Fruit fly (Drosophila melanogaster) whole organism: Measurements from ENCODE around the gene GABA-B-R2.
A peak's percentile ranks its signal among the peaks of the same experiment; 100 is the strongest.

Experiments used
- CG8478 ChIP-seq: fragments of >200 bp; optimal IDR thresholded peaks from 2 replicates; lab custom pipeline; 2018; ENCODE audit warnings: inconsistent platforms
- Dll ChIP-seq: fragments of >200 bp; optimal IDR thresholded peaks from 2 replicates; lab custom pipeline; 2017
- EcR ChIP-seq, 2 experiments: fragments of >200 bp; optimal IDR thresholded peaks; 2 replicates each; lab custom pipeline; 2017; ENCODE audit warnings: missing biosample characterization in 2 of 2, missing genetic modification characterization in 2 of 2, missing genetic modification reagents in 2 of 2
- pan ChIP-seq: fragments of >200 bp; optimal IDR thresholded peaks from 2 replicates; lab custom pipeline; 2017
- psq ChIP-seq: fragments of >200 bp; optimal IDR thresholded peaks from 2 replicates; lab custom pipeline; 2017
- usp ChIP-seq: fragments of >200 bp; optimal IDR thresholded peaks from 2 replicates; lab custom pipeline; 2017; ENCODE audit warnings: missing biosample characterization, missing genetic modification characterization, mixed read lengths

Gene GABA-B-R2

dm6 chr3R:21790392-21790791 is 14.8 kb upstream of the GABA-B-R2 start:
- no peak for TF ChIP-seq Dll (lab: Kevin White, UChicago)
- no peak for TF ChIP-seq usp (GFP tag; lab: Kevin White, UChicago)
- TF ChIP-seq pan = no peak
- no peak for TF ChIP-seq psq (lab: Kevin White, UChicago)
- TF ChIP-seq EcR (GFP tag; optimal IDR thresholded peaks at IDR 0.05; lab: Kevin White, UChicago) = no peak
- TF ChIP-seq CG8478 = no peak

- TF ChIP-seq EcR (GFP tag; optimal IDR thresholded peaks at IDR 0.05; lab: Kevin White, UChicago) = peak; percentile 32 to 93
- TF ChIP-seq Dll (lab: Kevin White, UChicago) = peak; percentile 14
- no peak for TF ChIP-seq psq (lab: Kevin White, UChicago)
Observed at dm6 chr3R:21782295-21782922, 6.8 kb upstream of the GABA-B-R2 start, which contains the start of gene tsl. TSS of gene tsl (minus strand) at chr3R:21782536.

- no peak for TF ChIP-seq EcR (GFP tag; optimal IDR thresholded peaks at IDR 0.05; lab: Kevin White, UChicago)
- no peak for TF ChIP-seq pan
- TF ChIP-seq psq (lab: Kevin White, UChicago) = no peak
- TF ChIP-seq Dll (lab: Kevin White, UChicago) = no peak
- no peak for TF ChIP-seq CG8478
- TF ChIP-seq usp (GFP tag; lab: Kevin White, UChicago) = no peak
Observed at dm6 chr3R:21781448-21781847, 5.8 kb upstream of the GABA-B-R2 start.

- no peak for TF ChIP-seq CG8478
- TF ChIP-seq pan = no peak
- no peak for TF ChIP-seq psq (lab: Kevin White, UChicago)
- no peak for TF ChIP-seq EcR (GFP tag; optimal IDR thresholded peaks at IDR 0.05; lab: Kevin White, UChicago)
- no peak for TF ChIP-seq Dll (lab: Kevin White, UChicago)
- no peak for TF ChIP-seq usp (GFP tag; lab: Kevin White, UChicago)
Observed at dm6 chr3R:21780086-21780485, 4.4 kb upstream of the GABA-B-R2 start.

- TF ChIP-seq psq (lab: Kevin White, UChicago) = no peak
- TF ChIP-seq usp (GFP tag; lab: Kevin White, UChicago) = no peak
- TF ChIP-seq pan = no peak
- no peak for TF ChIP-seq EcR (GFP tag; optimal IDR thresholded peaks at IDR 0.05; lab: Kevin White, UChicago)
- TF ChIP-seq CG8478 = no peak
- no peak for TF ChIP-seq Dll (lab: Kevin White, UChicago)
Observed at dm6 chr3R:21777660-21778059, 2.0 kb upstream of the GABA-B-R2 start, which contains the start of gene Polr1H. TSS of gene Polr1H (minus strand) at chr3R:21777847.

dm6 chr3R:21769218-21769617 is 6.4 kb downstream of the GABA-B-R2 start, which contains the start of gene Burs:
TSS of gene Burs (plus strand) at chr3R:21769518.
- TF ChIP-seq Dll (lab: Kevin White, UChicago) = no peak
- TF ChIP-seq EcR (GFP tag; optimal IDR thresholded peaks at IDR 0.05; lab: Kevin White, UChicago) = no peak
- TF ChIP-seq CG8478 = no peak
- TF ChIP-seq pan = no peak
- TF ChIP-seq usp (GFP tag; lab: Kevin White, UChicago) = no peak
- no peak for TF ChIP-seq psq (lab: Kevin White, UChicago)

DNA sequence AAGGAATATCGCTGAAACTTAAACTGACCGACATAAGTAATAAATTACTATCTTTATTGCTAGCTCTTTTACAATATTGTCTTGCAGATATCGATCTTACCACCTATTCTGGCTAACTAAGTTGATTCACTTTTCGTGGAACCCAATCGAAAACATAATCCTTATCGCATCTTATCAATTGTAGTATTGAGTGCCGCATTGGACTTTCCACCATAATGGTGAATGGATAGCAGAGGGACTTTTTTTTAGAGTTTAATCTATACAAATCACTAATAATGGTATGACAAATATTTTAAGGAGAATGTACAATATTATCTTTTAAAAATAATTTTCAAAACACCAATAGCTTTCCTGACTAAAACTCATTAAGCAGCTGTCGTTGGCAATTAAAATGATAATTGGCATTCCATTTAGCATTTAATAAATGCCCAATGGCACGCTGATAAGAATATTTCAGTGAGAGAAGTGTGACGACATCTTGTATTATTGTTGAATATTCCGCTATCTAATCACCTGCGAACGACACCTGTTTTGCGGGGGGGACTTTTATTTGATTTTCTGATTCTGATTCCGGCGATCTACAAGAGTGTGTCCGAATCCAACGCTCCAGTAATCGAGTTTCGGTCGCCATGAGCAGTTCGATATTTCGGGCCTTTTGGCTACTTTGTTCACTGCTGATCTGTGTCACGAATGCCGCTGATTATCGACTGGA is 17.3 kb downstream of the GABA-B-R2 start, which contains the start of gene CG42335:
Gene CG42335, plus strand, starts transcription at position 620 of the 712 bp plus-strand sequence.
- TF ChIP-seq EcR (GFP tag; optimal IDR thresholded peaks at IDR 0.05; lab: Kevin White, UChicago) = no peak
- no peak for TF ChIP-seq usp (GFP tag; lab: Kevin White, UChicago)
- no peak for TF ChIP-seq psq (lab: Kevin White, UChicago)
- TF ChIP-seq pan = no peak
- TF ChIP-seq Dll (lab: Kevin White, UChicago) = no peak
- TF ChIP-seq CG8478 = no peak

DNA sequence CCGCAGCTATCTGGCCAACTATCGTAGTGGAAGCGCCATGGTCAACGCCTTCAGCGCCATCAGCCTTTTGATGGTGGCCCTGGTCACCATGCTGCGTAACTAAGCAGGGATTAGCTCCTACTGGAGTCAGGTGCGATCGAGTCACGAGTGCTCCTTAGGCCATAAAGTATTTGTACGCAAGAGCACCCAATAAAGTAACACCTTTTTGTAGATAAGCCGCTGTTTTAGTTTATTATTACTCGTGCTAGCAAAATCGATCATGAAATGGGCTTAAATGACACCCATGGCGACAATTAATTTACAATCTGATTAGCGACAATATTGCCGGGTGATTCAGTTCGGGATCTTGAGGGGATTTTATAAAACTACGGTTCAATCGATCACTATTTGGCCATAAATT is 18.1 kb downstream of the GABA-B-R2 start:
- TF ChIP-seq pan = no peak
- no peak for TF ChIP-seq EcR (GFP tag; optimal IDR thresholded peaks at IDR 0.05; lab: Kevin White, UChicago)
- no peak for TF ChIP-seq Dll (lab: Kevin White, UChicago)
- TF ChIP-seq psq (lab: Kevin White, UChicago) = no peak
- no peak for TF ChIP-seq CG8478
- TF ChIP-seq usp (GFP tag; lab: Kevin White, UChicago) = no peak

DNA sequence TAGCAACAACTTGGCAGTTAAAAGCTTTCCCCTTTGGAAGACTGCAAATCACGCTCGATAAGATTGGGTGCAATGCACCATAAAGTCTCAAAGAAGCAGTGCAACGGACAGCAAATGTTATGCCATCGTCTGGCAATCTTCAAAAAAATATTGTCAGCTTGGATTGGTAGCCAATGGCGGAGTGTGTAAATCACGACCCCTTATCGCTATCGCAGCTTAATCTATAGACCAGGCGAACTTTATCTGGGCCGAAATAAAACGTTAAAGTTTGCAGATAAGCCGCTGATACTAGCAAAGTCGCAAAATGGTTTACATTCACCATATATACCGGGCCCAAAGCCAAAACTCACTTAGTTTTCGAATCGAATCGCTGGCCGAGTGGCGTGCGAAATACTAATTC is 21.7 kb downstream of the GABA-B-R2 start, which contains the start of gene CG31198:
Gene CG31198, plus strand, starts transcription at position 351 of the 400 bp plus-strand sequence.
- TF ChIP-seq Dll (lab: Kevin White, UChicago) (no peak), CG8478 (no peak), psq (lab: Kevin White, UChicago) (no peak), pan (no peak), usp (GFP tag; lab: Kevin White, UChicago) (no peak), EcR (GFP tag; optimal IDR thresholded peaks at IDR 0.05; lab: Kevin White, UChicago) (no peak)

- TF ChIP-seq psq (lab: Kevin White, UChicago) = no peak
- TF ChIP-seq CG8478 = no peak
- no peak for TF ChIP-seq EcR (GFP tag; optimal IDR thresholded peaks at IDR 0.05; lab: Kevin White, UChicago)
- no peak for TF ChIP-seq pan
- no peak for TF ChIP-seq Dll (lab: Kevin White, UChicago)
- no peak for TF ChIP-seq usp (GFP tag; lab: Kevin White, UChicago)
Observed at dm6 chr3R:21753099-21753498, 22.5 kb downstream of the GABA-B-R2 start.

- TF ChIP-seq usp (GFP tag; lab: Kevin White, UChicago) (no peak), psq (lab: Kevin White, UChicago) (no peak), CG8478 (no peak), Dll (lab: Kevin White, UChicago) (no peak), pan (no peak), EcR (GFP tag; optimal IDR thresholded peaks at IDR 0.05; lab: Kevin White, UChicago) (no peak)
Observed at dm6 chr3R:21748954-21749920, 26.4 kb downstream of the GABA-B-R2 start, which contains the start of gene CG31233. TSS of gene CG31233 (plus strand) at chr3R:21749853.
